Fruit fly (Drosophila melanogaster) whole organism, prepupa: ENCODE results near the gene CG13024.

Source experiments
- Blimp-1 ChIP-seq: fragments of 200-800 bp; sonication (Bioruptor generic); optimal IDR thresholded peaks from 3 replicates; lab custom pipeline; 2017; ENCODE audit warnings: missing biosample characterization, missing genetic modification characterization, mild to moderate bottlenecking, moderate library complexity, missing genetic modification reagents
- CG10631 ChIP-seq: fragments of 200-800 bp; sonication (Bioruptor generic); optimal IDR thresholded peaks from 2 replicates; lab custom pipeline; 2016; ENCODE audit warnings: missing biosample characterization, missing genetic modification characterization
- CG10669 ChIP-seq: fragments of 200-800 bp; sonication (Bioruptor generic); optimal IDR thresholded peaks from 3 replicates; lab custom pipeline; 2018; ENCODE audit warnings: missing biosample characterization, mild to moderate bottlenecking, missing genetic modification characterization, moderate library complexity
- CG11294 ChIP-seq: fragments of 200-800 bp; sonication (Bioruptor generic); IDR thresholded peaks from 2 replicates; pipeline ENCODE4 v1.3.6; 2022; ENCODE audit warnings: missing biosample characterization, missing genetic modification characterization
- CG11902 ChIP-seq: fragments of 200-800 bp; sonication (Bioruptor generic); optimal IDR thresholded peaks from 3 replicates; lab custom pipeline; 2016; ENCODE audit warnings: missing biosample characterization, missing genetic modification characterization
- CG1621 ChIP-seq: fragments of 200-800 bp; sonication (Bioruptor generic); optimal IDR thresholded peaks from 3 replicates; lab custom pipeline; 2018; ENCODE audit warnings: missing biosample characterization, mild to moderate bottlenecking, missing genetic modification characterization
- CG31627 ChIP-seq: fragments of 200-800 bp; sonication (Bioruptor generic); optimal IDR thresholded peaks from 3 replicates; lab custom pipeline; 2016; ENCODE audit warnings: missing biosample characterization, missing genetic modification characterization
- CG32006 ChIP-seq: fragments of 200-800 bp; sonication (Bioruptor generic); optimal IDR thresholded peaks from 3 replicates; lab custom pipeline; 2017; ENCODE audit warnings: missing biosample characterization, mild to moderate bottlenecking, missing genetic modification characterization
- CG34406 ChIP-seq: fragments of 200-800 bp; sonication (Bioruptor generic); optimal IDR thresholded peaks from 3 replicates; lab custom pipeline; 2016; ENCODE audit warnings: missing biosample characterization, missing genetic modification characterization
- CG4318 ChIP-seq: fragments of 200-800 bp; sonication (Bioruptor generic); optimal IDR thresholded peaks from 3 replicates; lab custom pipeline; 2017; ENCODE audit warnings: missing biosample characterization, mild to moderate bottlenecking, missing genetic modification characterization
- CG6163 ChIP-seq: fragments of 200-800 bp; sonication (Bioruptor generic); IDR thresholded peaks from 3 replicates; pipeline ENCODE4 v1.3.6; 2022; ENCODE audit warnings: missing biosample characterization, missing genetic modification characterization
- CG6792 ChIP-seq: fragments of 200-800 bp; sonication (Bioruptor generic); optimal IDR thresholded peaks from 3 replicates; lab custom pipeline; 2016; ENCODE audit warnings: missing biosample characterization, missing genetic modification characterization
- CG6808 ChIP-seq: fragments of 200-800 bp; sonication (Bioruptor generic); optimal IDR thresholded peaks from 3 replicates; lab custom pipeline; 2017; ENCODE audit warnings: missing biosample characterization, missing genetic modification characterization, mild to moderate bottlenecking, moderate library complexity, missing genetic modification reagents
- CG6854 ChIP-seq: fragments of 200-800 bp; sonication (Bioruptor generic); optimal IDR thresholded peaks from 2 replicates; lab custom pipeline; 2017; ENCODE audit warnings: missing biosample characterization, mild to moderate bottlenecking, missing genetic modification characterization
- CG7368 ChIP-seq: fragments of 200-800 bp; sonication (Bioruptor generic); optimal IDR thresholded peaks from 3 replicates; lab custom pipeline; 2016; ENCODE audit warnings: missing biosample characterization, missing genetic modification characterization
- CG8119 ChIP-seq: fragments of 200-800 bp; sonication (Bioruptor generic); IDR thresholded peaks from 3 replicates; pipeline ENCODE4 v1.3.6; 2022; ENCODE audit warnings: missing biosample characterization, missing genetic modification characterization
- CG8319 ChIP-seq: fragments of 200-800 bp; sonication (Bioruptor generic); optimal IDR thresholded peaks from 3 replicates; lab custom pipeline; 2016; ENCODE audit warnings: missing biosample characterization, missing genetic modification characterization
- CG8632 ChIP-seq: fragments of 200-800 bp; sonication (Bioruptor generic); optimal IDR thresholded peaks from 3 replicates; lab custom pipeline; 2016; ENCODE audit warnings: missing biosample characterization, missing genetic modification characterization
- CG9139 ChIP-seq: fragments of 200-800 bp; sonication (Bioruptor generic); optimal IDR thresholded peaks from 3 replicates; lab custom pipeline; 2017; ENCODE audit warnings: missing biosample characterization, mild to moderate bottlenecking, missing genetic modification characterization
- Eip75B ChIP-seq: fragments of 200-800 bp; sonication (Bioruptor generic); optimal IDR thresholded peaks from 3 replicates; lab custom pipeline; 2016; ENCODE audit warnings: missing biosample characterization, missing genetic modification characterization
- Eip78C ChIP-seq: fragments of 200-800 bp; sonication (Bioruptor generic); peaks from one replicate; lab custom pipeline; 2016; ENCODE audit warnings: missing biosample characterization, missing genetic modification characterization
- Eip93F ChIP-seq: fragments of 200-800 bp; sonication (Bioruptor generic); optimal IDR thresholded peaks from 2 replicates; lab custom pipeline; 2016; ENCODE audit warnings: missing biosample characterization, mild to moderate bottlenecking, missing genetic modification characterization
- Ets21C ChIP-seq: fragments of 200-800 bp; sonication (Bioruptor generic); optimal IDR thresholded peaks from 3 replicates; lab custom pipeline; 2016; ENCODE audit warnings: missing biosample characterization, missing genetic modification characterization
- Ets96B ChIP-seq: fragments of 200-800 bp; optimal IDR thresholded peaks from 2 replicates; lab custom pipeline; 2019; ENCODE audit warnings: missing biosample characterization, mild to moderate bottlenecking, missing genetic modification characterization, moderate library complexity
- Gug ChIP-seq: fragments of 200-800 bp; sonication (Bioruptor generic); IDR thresholded peaks from 2 replicates; pipeline ENCODE4 v1.3.6; 2022; ENCODE audit warnings: missing biosample characterization, missing genetic modification characterization
- Hr38 ChIP-seq: sonication (Bioruptor generic); optimal IDR thresholded peaks from 2 replicates; lab custom pipeline; 2016; ENCODE audit warnings: missing biosample characterization, missing genetic modification characterization
- Hr39 ChIP-seq: fragments of 200-800 bp; sonication (Bioruptor generic); optimal IDR thresholded peaks from 2 replicates; lab custom pipeline; 2016; ENCODE audit warnings: missing biosample characterization, missing genetic modification characterization
- Hr4 ChIP-seq: fragments of 200-800 bp; sonication (Bioruptor generic); optimal IDR thresholded peaks from 3 replicates; lab custom pipeline; 2016; ENCODE audit warnings: missing biosample characterization, missing genetic modification characterization
- Lpt ChIP-seq: fragments of 200-800 bp; sonication (Bioruptor generic); optimal IDR thresholded peaks from 3 replicates; lab custom pipeline; 2016; ENCODE audit warnings: missing biosample characterization, missing genetic modification characterization
- Met ChIP-seq: fragments of 200-800 bp; sonication (Bioruptor generic); optimal IDR thresholded peaks from 3 replicates; lab custom pipeline; 2016; ENCODE audit warnings: missing biosample characterization, missing genetic modification characterization
- OdsH ChIP-seq: fragments of 200-800 bp; sonication (Bioruptor generic); optimal IDR thresholded peaks from 3 replicates; lab custom pipeline; 2016; ENCODE audit warnings: missing biosample characterization, missing genetic modification characterization
- Smox ChIP-seq: fragments of 200-800 bp; sonication (Bioruptor generic); optimal IDR thresholded peaks from 3 replicates; lab custom pipeline; 2016; ENCODE audit warnings: missing biosample characterization, missing genetic modification characterization
- Sox102F ChIP-seq: fragments of 200-800 bp; sonication (Bioruptor generic); optimal IDR thresholded peaks from 2 replicates; lab custom pipeline; 2016; ENCODE audit warnings: missing biosample characterization, mild to moderate bottlenecking, missing genetic modification characterization
- Sox14 ChIP-seq: fragments of 200-800 bp; sonication (Bioruptor generic); optimal IDR thresholded peaks from 3 replicates; lab custom pipeline; 2016; ENCODE audit warnings: missing biosample characterization, missing genetic modification characterization
- Sox15 ChIP-seq: fragments of 200-800 bp; sonication (Bioruptor generic); optimal IDR thresholded peaks from 3 replicates; lab custom pipeline; 2016; ENCODE audit warnings: missing biosample characterization, missing genetic modification characterization
- achi ChIP-seq: fragments of 200-800 bp; sonication (Bioruptor generic); optimal IDR thresholded peaks from 3 replicates; lab custom pipeline; 2016; ENCODE audit warnings: missing biosample characterization, missing genetic modification characterization
- cyc ChIP-seq: fragments of 200-800 bp; sonication (Bioruptor generic); optimal IDR thresholded peaks from 3 replicates; lab custom pipeline; 2016; ENCODE audit warnings: missing biosample characterization, missing genetic modification characterization
- dsx ChIP-seq: fragments of 200-800 bp; optimal IDR thresholded peaks from 3 replicates; lab custom pipeline; 2019; ENCODE audit warnings: missing biosample characterization, mild to moderate bottlenecking, missing genetic modification characterization, moderate library complexity; ENCODE audit not compliant: poor library complexity, severe bottlenecking
- esn ChIP-seq: fragments of 200-800 bp; sonication (Bioruptor generic); optimal IDR thresholded peaks from 2 replicates; lab custom pipeline; 2016; ENCODE audit warnings: missing biosample characterization, mild to moderate bottlenecking, missing genetic modification characterization, moderate library complexity
- fd59A ChIP-seq: fragments of 200-800 bp; sonication (Bioruptor generic); optimal IDR thresholded peaks from 2 replicates; lab custom pipeline; 2017; ENCODE audit warnings: missing biosample characterization, mild to moderate bottlenecking, missing genetic modification characterization, missing genetic modification reagents
- fd85E ChIP-seq: fragments of 200-800 bp; sonication (Bioruptor generic); optimal IDR thresholded peaks from 3 replicates; lab custom pipeline; 2016; ENCODE audit warnings: missing biosample characterization, missing genetic modification characterization
- net ChIP-seq: fragments of 200-800 bp; sonication (Bioruptor generic); optimal IDR thresholded peaks from 3 replicates; lab custom pipeline; 2016; ENCODE audit warnings: missing biosample characterization, missing genetic modification characterization
- pdm3 ChIP-seq: fragments of 200-800 bp; sonication (Bioruptor generic); optimal IDR thresholded peaks from 3 replicates; lab custom pipeline; 2016; ENCODE audit warnings: missing biosample characterization, missing genetic modification characterization
- salr ChIP-seq, 2 experiments: fragments of 200-800 bp; sonication (Bioruptor generic); optimal IDR thresholded peaks; 3 replicates each; lab custom pipeline; 2016 to 2018; ENCODE audit warnings: missing biosample characterization in 2 of 2, missing genetic modification characterization in 2 of 2, mild to moderate bottlenecking in 1 of 2
- spab ChIP-seq: fragments of 200-800 bp; sonication (Bioruptor generic); optimal IDR thresholded peaks from 2 replicates; lab custom pipeline; 2017; ENCODE audit warnings: missing biosample characterization, mild to moderate bottlenecking, missing genetic modification characterization, missing genetic modification reagents
- ss ChIP-seq, 2 experiments: fragments of 200-800 bp; sonication (Bioruptor generic); optimal IDR thresholded peaks; 2 replicates in 1 of 2; 3 replicates in 1 of 2; lab custom pipeline; 2017 to 2018; ENCODE audit warnings: mild to moderate bottlenecking in 2 of 2, missing biosample characterization in 2 of 2, missing genetic modification characterization in 2 of 2, moderate library complexity in 1 of 2
- topi ChIP-seq: fragments of 200-800 bp; sonication (Bioruptor generic); optimal IDR thresholded peaks from 3 replicates; lab custom pipeline; 2016; ENCODE audit warnings: missing biosample characterization, missing genetic modification characterization

The CG13024 gene

DNA sequence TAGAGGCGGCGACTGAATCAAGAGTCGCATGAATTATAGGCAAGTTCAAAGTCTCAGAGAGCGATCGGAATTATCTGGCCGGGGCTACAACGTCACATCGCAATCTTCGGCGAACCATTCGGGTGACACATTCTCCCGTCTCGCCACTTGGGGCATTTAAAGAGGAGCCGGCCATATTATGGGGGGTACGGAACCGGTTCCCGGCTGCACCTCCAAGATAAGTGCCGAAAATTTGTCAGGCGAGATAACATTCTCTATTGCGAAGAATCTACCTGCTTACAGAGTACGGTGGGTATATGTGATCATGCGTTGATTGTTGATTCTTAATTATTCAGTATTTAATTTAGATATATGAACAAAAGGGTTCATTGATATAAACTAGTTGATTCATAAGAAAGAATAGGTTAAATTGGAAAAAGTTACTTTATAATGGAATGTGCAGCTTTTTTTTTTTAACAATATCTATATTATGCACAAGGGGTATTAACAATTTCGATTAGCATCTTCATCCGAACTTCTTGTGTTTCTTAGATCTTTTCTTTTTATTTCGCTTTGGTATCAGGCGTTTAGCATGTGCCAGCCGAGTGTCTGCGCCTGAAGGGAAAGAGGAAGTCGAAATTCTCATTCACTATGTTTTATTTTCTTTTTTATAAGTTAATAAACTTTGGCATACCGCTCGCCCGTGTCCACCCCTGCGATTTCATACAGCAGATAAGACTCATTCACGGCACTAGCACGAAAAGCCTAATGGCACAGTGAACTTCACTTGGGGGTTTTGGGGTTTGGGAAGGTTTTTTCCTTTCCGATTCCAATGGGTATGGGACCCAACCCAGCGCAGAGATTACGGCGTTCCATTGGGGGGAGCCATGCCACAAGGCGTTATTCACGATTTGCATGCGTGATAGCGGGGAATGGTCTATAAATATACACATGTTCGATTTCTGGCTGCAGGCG, 27.1 kb downstream of the CG13024 start (continued):
- TF ChIP-seq Hr39 (GFP tag; lab: Kevin White, UChicago) (peak; percentile 49), CG34406 (no peak), salr (GFP tag; optimal IDR thresholded peaks at IDR 0.05; lab: Kevin White, UChicago) (peak in 1 of 2 experiments; percentile 18), CG32006 (GFP tag; lab: Kevin White, UChicago) (peak; percentile 68), net (GFP tag; lab: Kevin White, UChicago) (peak; percentile 26), topi (peak; percentile 46), Eip78C (GFP tag; lab: Kevin White, UChicago) (peak; percentile 14), CG31627 (GFP tag; lab: Kevin White, UChicago) (peak; percentile 26), CG10631 (no peak), CG11902 (no peak)

DNA sequence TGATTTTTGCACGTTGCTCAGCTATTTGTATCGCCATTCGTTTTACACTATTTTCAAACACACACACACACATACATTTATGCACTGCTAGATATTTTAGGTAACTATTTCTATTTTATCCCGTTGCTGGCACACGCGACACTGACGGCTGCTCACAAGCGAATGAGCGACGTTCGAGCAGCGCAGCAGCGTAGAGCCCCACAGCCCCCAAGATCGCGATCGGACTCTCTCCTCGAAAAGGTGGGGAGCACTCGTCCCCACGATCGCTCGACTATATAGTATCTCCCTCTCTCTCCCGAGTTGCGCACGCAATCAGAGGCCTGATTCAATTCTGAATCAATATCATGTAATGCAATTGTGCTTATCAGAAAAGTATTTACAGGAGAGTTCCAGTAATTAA, 28.8 kb downstream of the CG13024 start:
- TF ChIP-seq Ets21C = no peak
- peak; percentile 1 for TF ChIP-seq CG32006 (GFP tag; lab: Kevin White, UChicago)
- no peak for TF ChIP-seq OdsH (GFP tag; lab: Kevin White, UChicago)
- TF ChIP-seq net (GFP tag; lab: Kevin White, UChicago) = peak; percentile 64
- TF ChIP-seq Eip75B (GFP tag; lab: Kevin White, UChicago) = no peak
- peak; percentile 41; the same call in 2 of the 3 replicates for TF ChIP-seq CG8119 (GFP tag; lab: Robert Waterston, UW)
- TF ChIP-seq CG6163 (GFP tag; lab: Robert Waterston, UW) = peak; percentile 33; the same call in 1 of the 3 replicates
- no peak for TF ChIP-seq spab (GFP tag; lab: Kevin White, UChicago)
- no peak for TF ChIP-seq CG31627 (GFP tag; lab: Kevin White, UChicago)
- peak; percentile 27; the same call in 1 of the 2 replicates for TF ChIP-seq CG11294 (GFP tag; lab: Robert Waterston, UW)
- TF ChIP-seq CG10669 (GFP tag; lab: Kevin White, UChicago) = peak; percentile 26
- TF ChIP-seq CG6854 = peak; percentile 76
- no peak for TF ChIP-seq Hr39 (GFP tag; lab: Kevin White, UChicago)
- TF ChIP-seq Eip78C (GFP tag; lab: Kevin White, UChicago) = peak; percentile 29
- peak; percentile 10 for TF ChIP-seq Lpt (GFP tag; lab: Kevin White, UChicago)
- no peak for TF ChIP-seq Sox15 (GFP tag; lab: Kevin White, UChicago)
- peak; percentile 47 for TF ChIP-seq CG6808 (GFP tag; lab: Kevin White, UChicago)
- peak; percentile 58 for TF ChIP-seq CG9139 (GFP tag; lab: Kevin White, UChicago)
- peak; percentile 7 for TF ChIP-seq dsx (GFP tag; lab: Kevin White, UChicago)
- no peak for TF ChIP-seq CG1621 (tag; lab: Kevin White, UChicago)
- peak; percentile 2 for TF ChIP-seq Met (GFP tag; lab: Kevin White, UChicago)
- TF ChIP-seq esn (GFP tag; lab: Kevin White, UChicago) = peak; percentile 28
- TF ChIP-seq CG34406 = peak; percentile 12
- peak; percentile 56 to 70 for TF ChIP-seq ss (GFP tag; optimal IDR thresholded peaks at IDR 0.05; lab: Kevin White, UChicago)
- TF ChIP-seq Blimp-1 = no peak
- TF ChIP-seq fd85E = peak; percentile 31
- TF ChIP-seq CG7368 (GFP tag; lab: Kevin White, UChicago) = peak; percentile 9
- TF ChIP-seq CG4318 (GFP tag; lab: Kevin White, UChicago) = no peak
- TF ChIP-seq achi = no peak
- no peak for TF ChIP-seq CG8632 (GFP tag; lab: Kevin White, UChicago)
- no peak for TF ChIP-seq fd59A (GFP tag; lab: Kevin White, UChicago)
- no peak for TF ChIP-seq pdm3 (GFP tag; lab: Kevin White, UChicago)
- peak; percentile 31 for TF ChIP-seq topi
- no peak for TF ChIP-seq Gug (GFP tag; lab: Robert Waterston, UW)
- no peak for TF ChIP-seq Ets96B (tag; lab: Kevin White, UChicago)
- no peak for TF ChIP-seq CG8319 (GFP tag; lab: Kevin White, UChicago)
- no peak for TF ChIP-seq Smox (GFP tag; lab: Kevin White, UChicago)
- TF ChIP-seq CG6792 (GFP tag; lab: Kevin White, UChicago) = peak; percentile 14
- TF ChIP-seq Eip93F (GFP tag; lab: Kevin White, UChicago) = no peak
- no peak for TF ChIP-seq Hr4 (GFP tag; lab: Kevin White, UChicago)
- TF ChIP-seq CG10631 = no peak
- peak; percentile 42 for TF ChIP-seq Sox102F
- no peak for TF ChIP-seq Hr38 (GFP tag; lab: Kevin White, UChicago)
- no peak for TF ChIP-seq cyc (GFP tag; lab: Kevin White, UChicago)
- no peak for TF ChIP-seq Sox14
